Worm (Caenorhabditis elegans): ENCODE results near the gene nxf-1.

nxf-1 gene

ce11 chrV:14378986-14379385 lies 35.8 kb downstream of the nxf-1 start, which contains the start of gene npr-43:
Gene npr-43, minus strand, starts transcription at chrV:14379086.
- TF ChIP-seq ama-1 (optimal IDR thresholded peaks at IDR 0.05) (no peak), ceh-19 (GFP tag; optimal IDR thresholded peaks at IDR 0.05) (no peak), ceh-24 (tag; optimal IDR thresholded peaks at IDR 0.05) (no peak), pros-1 (tag; optimal IDR thresholded peaks at IDR 0.05) (no peak), che-1 (tag; optimal IDR thresholded peaks at IDR 0.05) (no peak), sox-4 (tag; optimal IDR thresholded peaks at IDR 0.05) (no peak), fkh-6 (tag; optimal IDR thresholded peaks at IDR 0.05) (no peak), ceh-22 (tag; optimal IDR thresholded peaks at IDR 0.05) (no peak), lim-6 (tag; optimal IDR thresholded peaks at IDR 0.05) (no peak), pha-2 (tag; optimal IDR thresholded peaks at IDR 0.05) (no peak), hlh-15 (tag; optimal IDR thresholded peaks at IDR 0.05) (no peak), K02D7.2 (tag; optimal IDR thresholded peaks at IDR 0.05) (no peak), ceh-48 (tag; optimal IDR thresholded peaks at IDR 0.05) (no peak), zip-5 (tag; optimal IDR thresholded peaks at IDR 0.05) (no peak), fkh-10 (GFP tag; optimal IDR thresholded peaks at IDR 0.05) (no peak), ceh-34 (tag; optimal IDR thresholded peaks at IDR 0.05) (no peak), ztf-16 (tag; optimal IDR thresholded peaks at IDR 0.05) (no peak), elt-2 (tag; optimal IDR thresholded peaks at IDR 0.05) (no peak)

DNA sequence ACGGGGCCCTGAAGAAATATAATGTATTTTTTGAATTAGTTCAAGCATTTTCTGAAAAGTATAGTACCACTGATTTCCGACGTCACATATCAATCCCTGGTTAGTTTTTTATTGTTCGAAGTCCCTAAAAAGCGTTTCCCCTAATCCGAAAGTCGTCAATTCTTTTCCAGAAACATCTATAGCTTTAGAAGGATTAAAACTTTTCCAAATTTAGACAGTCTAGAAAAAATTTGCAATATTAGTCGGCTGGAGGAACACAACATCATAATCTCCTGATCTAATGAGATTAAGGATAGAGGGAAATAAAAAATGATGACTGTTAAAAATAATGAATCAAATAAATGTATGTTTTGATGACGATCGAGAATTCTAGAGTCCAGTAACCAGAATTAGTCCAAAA lies 36.8 kb downstream of the nxf-1 start:
- no peak for TF ChIP-seq pqm-1 (tag; optimal IDR thresholded peaks at IDR 0.05)
- no peak for TF ChIP-seq ztf-16 (tag; optimal IDR thresholded peaks at IDR 0.05)
- TF ChIP-seq ceh-45 (GFP tag; IDR thresholded peaks at IDR 0.05) = no peak
- TF ChIP-seq ahr-1 (tag; optimal IDR thresholded peaks at IDR 0.05) = no peak
- TF ChIP-seq lim-6 (tag; optimal IDR thresholded peaks at IDR 0.05) = no peak
- no peak for TF ChIP-seq madf-2 (tag; optimal IDR thresholded peaks at IDR 0.05)
- no peak for TF ChIP-seq nhr-11 (tag; optimal IDR thresholded peaks at IDR 0.05)
- no peak for TF ChIP-seq pax-1 (tag; optimal IDR thresholded peaks at IDR 0.05)
- no peak for TF ChIP-seq ceh-34 (tag; optimal IDR thresholded peaks at IDR 0.05)
- no peak for TF ChIP-seq hlh-6 (tag; optimal IDR thresholded peaks at IDR 0.05)

DNA sequence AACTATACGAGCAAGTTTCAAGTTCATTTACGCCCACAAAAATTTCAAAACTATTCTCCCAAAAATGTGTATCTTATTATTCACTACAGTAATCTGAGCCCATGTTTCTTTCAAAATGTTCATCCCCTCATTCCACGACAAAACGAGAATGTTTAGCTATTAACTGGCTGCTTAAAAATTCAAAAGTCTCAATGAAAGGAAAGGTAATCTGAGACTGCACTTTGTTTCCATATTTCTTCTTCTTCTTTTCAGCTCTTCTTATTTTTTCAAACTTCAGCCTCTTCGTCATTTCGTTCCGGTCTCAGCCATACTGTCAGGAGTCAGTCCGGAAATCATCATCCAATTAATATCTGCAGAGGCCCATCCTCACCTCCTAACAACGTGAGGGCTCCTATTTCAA lies 42.0 kb downstream of the nxf-1 start, which contains the start of gene unc-39:
Gene unc-39, plus strand, starts transcription at position 301 of the 400 bp plus-strand sequence.
- TF ChIP-seq Y22D7AL.16 (tag; optimal IDR thresholded peaks at IDR 0.05) (no peak), elt-4 (tag; optimal IDR thresholded peaks at IDR 0.05) (no peak), nfya-1 (tag; optimal IDR thresholded peaks at IDR 0.05) (no peak), ceh-14 (tag; optimal IDR thresholded peaks at IDR 0.05) (no peak), ceh-48 (tag; optimal IDR thresholded peaks at IDR 0.05) (no peak), pag-3 (tag; optimal IDR thresholded peaks at IDR 0.05; ENCODE audit: borderline replicate concordance) (no peak), sox-4 (tag; optimal IDR thresholded peaks at IDR 0.05) (no peak), pqm-1 (tag; optimal IDR thresholded peaks at IDR 0.05) (no peak)

DNA sequence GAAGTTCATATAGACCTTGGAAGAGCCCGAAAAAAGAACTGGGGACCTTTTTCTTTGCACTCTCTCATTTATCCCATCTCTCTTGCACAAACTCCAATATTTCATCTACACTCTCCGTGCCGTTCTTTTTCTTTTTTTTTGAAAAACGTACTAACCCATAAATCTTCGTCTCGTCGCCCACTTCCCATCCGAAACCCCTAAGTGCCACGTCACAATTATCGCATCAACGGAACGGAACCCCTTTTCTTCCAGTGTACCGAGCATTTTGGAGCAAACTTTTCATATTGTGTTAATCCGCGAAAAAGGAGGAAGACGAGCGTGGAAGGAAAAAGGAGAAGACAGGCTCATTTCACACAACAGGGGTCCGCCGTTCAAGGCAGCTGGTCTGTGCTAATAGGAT lies 45.4 kb downstream of the nxf-1 start:
- TF ChIP-seq ceh-30 (tag; optimal IDR thresholded peaks at IDR 0.05) (no peak), pqm-1 (tag; optimal IDR thresholded peaks at IDR 0.05) (no peak), lim-6 (tag; optimal IDR thresholded peaks at IDR 0.05) (no peak), syd-9 (tag; optimal IDR thresholded peaks at IDR 0.05) (no peak), nfya-1 (tag; optimal IDR thresholded peaks at IDR 0.05) (no peak), ets-4 (tag; optimal IDR thresholded peaks at IDR 0.05) (no peak), zip-5 (tag; optimal IDR thresholded peaks at IDR 0.05) (no peak), K02D7.2 (tag; optimal IDR thresholded peaks at IDR 0.05) (no peak), ceh-14 (tag; optimal IDR thresholded peaks at IDR 0.05) (no peak), Y22D7AL.16 (tag; optimal IDR thresholded peaks at IDR 0.05) (no peak), unc-3 (GFP tag; conservative IDR thresholded peaks at IDR 0.05) (no peak), unc-3 (tag; optimal IDR thresholded peaks at IDR 0.05) (no peak), fkh-10 (GFP tag; optimal IDR thresholded peaks at IDR 0.05) (no peak), pha-4 (tag; optimal IDR thresholded peaks at IDR 0.05) (no peak), C08G9.2 (tag; optimal IDR thresholded peaks at IDR 0.05) (no peak), ceh-22 (tag; optimal IDR thresholded peaks at IDR 0.05) (no peak), ceh-9 (tag; optimal IDR thresholded peaks at IDR 0.05) (no peak), fkh-6 (tag; optimal IDR thresholded peaks at IDR 0.05) (no peak)

All from whole organism, late embryonic.